Worm (Caenorhabditis elegans): ENCODE data around the gene C47E12.2.

- no peak for TF ChIP-seq aptf-3 (GFP tag; IDR thresholded peaks at IDR 0.05)
- no peak for TF ChIP-seq ekl-4 (GFP tag; IDR thresholded peaks at IDR 0.05)
- no peak for TF ChIP-seq hlh-12 (tag; optimal IDR thresholded peaks at IDR 0.05)
- no peak for TF ChIP-seq sea-2 (GFP tag; IDR thresholded peaks at IDR 0.05)
- TF ChIP-seq Y53F4B.3 (GFP tag; IDR thresholded peaks at IDR 0.05), result no peak
- no peak for TF ChIP-seq dpff-1 (tag; optimal IDR thresholded peaks at IDR 0.05)
- TF ChIP-seq hlh-26 (GFP tag; conservative IDR thresholded peaks at IDR 0.05), result no peak
- no peak for TF ChIP-seq B0035.1 (tag; optimal IDR thresholded peaks at IDR 0.05)
- TF ChIP-seq F49E8.2 (tag; optimal IDR thresholded peaks at IDR 0.05; ENCODE audit: insufficient read depth), result no peak
- TF ChIP-seq hsf-1 (GFP tag; IDR thresholded peaks at IDR 0.05), result no peak
- no peak for TF ChIP-seq cebp-1 (GFP tag; IDR thresholded peaks at IDR 0.05)
- no peak for TF ChIP-seq cebp-1 (tag; optimal IDR thresholded peaks at IDR 0.05)
- no peak for TF ChIP-seq lir-1 (GFP tag; conservative IDR thresholded peaks at IDR 0.05)
- no peak for TF ChIP-seq egrh-3 (GFP tag; IDR thresholded peaks at IDR 0.05)
- TF ChIP-seq lin-40 (tag; optimal IDR thresholded peaks at IDR 0.05), result no peak
These were observed 6.2 kb upstream of the C47E12.2 start, which contains the start of gene magu-4 for ce11 chrIV:10009536-10009935.

Measured in whole organism, young adult.